Fruit fly (Drosophila melanogaster) whole organism, wandering third instar larva: ENCODE measurements around the gene CG31525.
A peak's percentile ranks its signal among the peaks of the same experiment; 100 is the strongest.

Experiments used
- CG32264 ChIP-seq: fragments of 200-800 bp; sonication (Bioruptor generic); optimal IDR thresholded peaks from 2 replicates; lab custom pipeline; 2016; ENCODE audit warnings: missing biosample characterization, missing genetic modification characterization
- CG9705 ChIP-seq: fragments of 200-800 bp; sonication (Bioruptor generic); optimal IDR thresholded peaks from 2 replicates; lab custom pipeline; 2018; ENCODE audit warnings: missing biosample characterization, mild to moderate bottlenecking, missing genetic modification characterization
- CrebA ChIP-seq: fragments of 200-800 bp; sonication (Bioruptor generic); optimal IDR thresholded peaks from 2 replicates; lab custom pipeline; 2016; ENCODE audit warnings: missing biosample characterization, mild to moderate bottlenecking, missing genetic modification characterization, borderline replicate concordance
- Dif ChIP-seq: fragments of 200-275, 200-300 bp; sonication (Bioruptor generic); optimal IDR thresholded peaks from 2 replicates; lab custom pipeline; 2018; ENCODE audit warnings: missing biosample characterization, missing genetic modification characterization; ENCODE audit not compliant: partially characterized antibody
- GATAd ChIP-seq: sonication (Bioruptor generic); optimal IDR thresholded peaks from 2 replicates; lab custom pipeline; 2016; ENCODE audit warnings: missing biosample characterization, missing genetic modification characterization
- Hnf4 ChIP-seq: fragments of 200-800 bp; sonication (Bioruptor generic); optimal IDR thresholded peaks from 2 replicates; lab custom pipeline; 2016; ENCODE audit warnings: missing biosample characterization, mild to moderate bottlenecking, missing genetic modification characterization
- Hr83 ChIP-seq: fragments of 200-300 bp; sonication (Bioruptor generic); optimal IDR thresholded peaks from 2 replicates; lab custom pipeline; 2016; ENCODE audit warnings: missing biosample characterization, mild to moderate bottlenecking, missing genetic modification characterization, moderate library complexity; ENCODE audit not compliant: poor library complexity, severe bottlenecking
- Jra ChIP-seq: sonication (Bioruptor generic); optimal IDR thresholded peaks from 2 replicates; lab custom pipeline; 2016; ENCODE audit warnings: missing biosample characterization, missing genetic modification characterization
- Mio ChIP-seq: sonication (Bioruptor generic); optimal IDR thresholded peaks from 2 replicates; lab custom pipeline; 2016; ENCODE audit warnings: missing biosample characterization, missing genetic modification characterization
- Myc ChIP-seq: fragments of >200 bp; optimal IDR thresholded peaks from 2 replicates; lab custom pipeline; 2017
- N ChIP-seq: fragments of >200 bp; optimal IDR thresholded peaks from 2 replicates; lab custom pipeline; 2018; ENCODE audit warnings: missing biosample characterization, missing external identifiers, missing genetic modification characterization
- Rel ChIP-seq, 2 experiments: fragments of 200-800 bp; sonication (Bioruptor generic) in 1 of 2; optimal IDR thresholded peaks; 2 replicates in 1 of 2; 3 replicates in 1 of 2; lab custom pipeline; 2016 to 2019; ENCODE audit warnings: mild to moderate bottlenecking in 2 of 2, missing biosample characterization in 2 of 2, missing genetic modification characterization in 2 of 2, moderate library complexity in 1 of 2
- Vsx2 ChIP-seq: fragments of 200-300, 225-300 bp; sonication (Bioruptor generic); optimal IDR thresholded peaks from 2 replicates; lab custom pipeline; 2018; ENCODE audit warnings: missing biosample characterization, missing genetic modification characterization; ENCODE audit not compliant: partially characterized antibody
- br ChIP-seq: fragments of 200-800 bp; sonication (Bioruptor generic); optimal IDR thresholded peaks from 2 replicates; lab custom pipeline; 2016; ENCODE audit warnings: missing biosample characterization, missing genetic modification characterization
- brk ChIP-seq: fragments of 200-800 bp; sonication (Bioruptor generic); optimal IDR thresholded peaks from 2 replicates; lab custom pipeline; 2016; ENCODE audit warnings: missing biosample characterization, mild to moderate bottlenecking, missing genetic modification characterization
- dl ChIP-seq, 2 experiments: fragments of 175-275, 200-275 bp in 1 of 2; fragments of 200-275 bp in 1 of 2; sonication (Bioruptor generic); optimal IDR thresholded peaks; lab custom pipeline; 2018; ENCODE audit warnings: mild to moderate bottlenecking in 2 of 2, missing biosample characterization in 2 of 2, missing genetic modification characterization in 2 of 2, moderate library complexity in 2 of 2; ENCODE audit not compliant: partially characterized antibody in 2 of 2, insufficient read depth in 1 of 2
- dmrt93B ChIP-seq: fragments of 200-800 bp; sonication (Bioruptor generic); optimal IDR thresholded peaks from 2 replicates; lab custom pipeline; 2018; ENCODE audit warnings: missing biosample characterization, mild to moderate bottlenecking, missing genetic modification characterization
- dsf ChIP-seq: sonication (Bioruptor generic); optimal IDR thresholded peaks from 2 replicates; lab custom pipeline; 2016; ENCODE audit warnings: missing biosample characterization, missing genetic modification characterization, borderline replicate concordance
- ey ChIP-seq: fragments of 200-800 bp; sonication (Bioruptor generic); optimal IDR thresholded peaks from 2 replicates; lab custom pipeline; 2016; ENCODE audit warnings: missing biosample characterization, missing genetic modification characterization
- fru ChIP-seq: fragments of 200-800 bp; sonication (Bioruptor generic); optimal IDR thresholded peaks from 3 replicates; lab custom pipeline; 2016; ENCODE audit warnings: missing biosample characterization, mild to moderate bottlenecking, missing genetic modification characterization
- h ChIP-seq: fragments of 200-800 bp; sonication (Bioruptor generic); optimal IDR thresholded peaks from 3 replicates; lab custom pipeline; 2016; ENCODE audit warnings: missing biosample characterization, mild to moderate bottlenecking, missing genetic modification characterization
- jim ChIP-seq: fragments of 175-275, 200-325 bp; sonication (Bioruptor generic); optimal IDR thresholded peaks from 2 replicates; lab custom pipeline; 2016; ENCODE audit warnings: missing biosample characterization, mild to moderate bottlenecking, missing genetic modification characterization
- pan ChIP-seq: fragments of >200 bp; optimal IDR thresholded peaks from 2 replicates; lab custom pipeline; 2017
- psq ChIP-seq: fragments of 200-800 bp; sonication (Bioruptor generic); optimal IDR thresholded peaks from 3 replicates; lab custom pipeline; 2017; ENCODE audit warnings: missing biosample characterization, mild to moderate bottlenecking, missing genetic modification characterization, moderate library complexity
- rgr ChIP-seq: fragments of 200-800 bp; sonication (Bioruptor generic); optimal IDR thresholded peaks from 3 replicates; lab custom pipeline; 2016; ENCODE audit warnings: missing biosample characterization, mild to moderate bottlenecking, missing genetic modification characterization
- sage ChIP-seq: fragments of 200-800 bp; sonication (Bioruptor generic); optimal IDR thresholded peaks from 2 replicates; lab custom pipeline; 2016; ENCODE audit warnings: missing biosample characterization, mild to moderate bottlenecking, missing genetic modification characterization
- tai ChIP-seq: sonication (Bioruptor generic); optimal IDR thresholded peaks from 2 replicates; lab custom pipeline; 2016; ENCODE audit warnings: missing biosample characterization, missing genetic modification characterization
- usp ChIP-seq: fragments of >200 bp; optimal IDR thresholded peaks from 2 replicates; lab custom pipeline; 2017; ENCODE audit warnings: missing biosample characterization, missing genetic modification characterization
- woc ChIP-seq: sonication (Bioruptor generic); optimal IDR thresholded peaks from 2 replicates; lab custom pipeline; 2016; ENCODE audit warnings: missing biosample characterization, mild to moderate bottlenecking, missing genetic modification characterization

CG31525 gene

dm6 chr3R:4437113-4437512, 10.3 kb downstream of the CG31525 start, which contains the start of the genes Lipt2 and CG14650 (continued):
- TF ChIP-seq jim (GFP tag; lab: Kevin White, UChicago) (no peak), dsf (no peak), CG9705 (GFP tag; lab: Kevin White, UChicago) (peak; percentile 29), Hnf4 (GFP tag; lab: Kevin White, UChicago) (no peak)
- TF ChIP-seq, all 38 proteins: peak for 13

- TF ChIP-seq rgr (no peak), CG9705 (GFP tag; lab: Kevin White, UChicago) (no peak), woc (GFP tag; lab: Kevin White, UChicago) (no peak), dl (GFP tag; optimal IDR thresholded peaks at IDR 0.05; lab: Kevin White, UChicago; ENCODE audit: insufficient read depth in 1 of 2, partially characterized antibody in 2 of 2) (no peak), Mio (GFP tag; lab: Kevin White, UChicago) (no peak), usp (GFP tag; lab: Kevin White, UChicago) (no peak), h (GFP tag; lab: Kevin White, UChicago) (no peak), fru (GFP tag; lab: Kevin White, UChicago) (no peak), Hr83 (GFP tag; lab: Kevin White, UChicago) (no peak), jim (GFP tag; lab: Kevin White, UChicago) (no peak), br (GFP tag; lab: Kevin White, UChicago) (no peak), N (GFP tag; lab: Kevin White, UChicago) (no peak), Vsx2 (no peak)
Measured at dm6 chr3R:4437817-4438216, 11.0 kb downstream of the CG31525 start.

DNA sequence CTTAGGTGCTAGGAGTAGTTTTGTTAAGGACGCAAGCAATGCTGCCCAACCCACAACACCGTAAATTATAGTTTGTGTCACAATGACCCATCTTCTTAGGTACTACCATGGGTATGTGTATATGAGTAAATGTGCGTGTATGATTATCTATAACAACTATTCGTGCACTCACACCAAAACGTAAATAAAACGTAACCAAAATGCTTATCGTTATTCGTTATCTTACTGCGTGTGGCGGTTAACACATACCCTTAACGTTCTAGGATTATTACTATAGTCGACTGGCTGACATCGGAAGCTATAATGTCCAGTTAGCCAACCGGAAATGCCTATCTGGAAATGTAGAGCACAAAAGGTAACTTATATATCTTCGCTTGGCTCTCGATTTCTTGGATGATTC, 18.3 kb downstream of the CG31525 start:
- TF ChIP-seq CrebA (GFP tag; lab: Kevin White, UChicago) (no peak), pan (no peak), Hr83 (GFP tag; lab: Kevin White, UChicago) (no peak), CG32264 (no peak), Hnf4 (GFP tag; lab: Kevin White, UChicago) (no peak), Rel (GFP tag; optimal IDR thresholded peaks at IDR 0.05; lab: Kevin White, UChicago) (no peak), Rel (tag; optimal IDR thresholded peaks at IDR 0.05; lab: Kevin White, UChicago) (no peak), Jra (GFP tag; lab: Kevin White, UChicago) (no peak), psq (GFP tag; lab: Kevin White, UChicago) (no peak)
- TF ChIP-seq, all 38 proteins: peak for 0

DNA sequence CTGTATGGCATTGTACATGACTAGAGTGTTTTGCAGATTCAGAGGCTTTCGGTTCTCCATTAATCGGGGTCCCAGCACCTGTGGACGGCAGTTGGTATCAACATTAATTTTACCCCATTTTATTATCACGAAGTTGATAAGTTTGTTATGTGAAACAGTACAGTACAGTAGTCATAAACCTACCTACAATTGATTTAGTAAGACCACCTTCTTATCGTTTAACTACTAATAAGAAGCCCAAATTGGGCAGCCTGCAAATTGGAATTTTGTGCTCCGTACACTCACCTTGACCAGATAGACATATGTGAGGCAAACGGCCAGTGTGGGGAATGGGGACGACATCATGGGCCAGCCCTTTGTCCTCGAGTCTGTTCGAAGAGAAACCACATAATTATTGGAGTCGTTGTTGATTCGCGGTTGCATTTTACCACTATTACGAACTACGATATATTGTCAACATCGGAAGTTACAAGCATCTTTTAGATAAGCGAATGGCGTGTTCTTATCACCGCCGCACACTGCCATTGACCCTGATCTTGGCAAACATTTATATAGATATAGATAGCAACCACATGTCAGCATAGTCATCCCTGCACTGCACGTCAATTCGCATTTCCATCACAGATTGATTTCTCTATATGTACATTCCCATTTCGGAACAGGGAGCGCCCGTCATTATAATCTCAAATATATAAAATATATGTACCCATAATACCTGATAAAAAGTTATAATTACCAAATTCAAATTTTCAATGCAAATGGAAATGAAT, 19.8 kb downstream of the CG31525 start:
- TF ChIP-seq Dif (GFP tag; lab: Kevin White, UChicago) (no peak), dl (GFP tag; optimal IDR thresholded peaks at IDR 0.05; lab: Kevin White, UChicago; ENCODE audit: insufficient read depth in 1 of 2, partially characterized antibody in 2 of 2) (no peak), Rel (GFP tag; optimal IDR thresholded peaks at IDR 0.05; lab: Kevin White, UChicago) (no peak), Rel (tag; optimal IDR thresholded peaks at IDR 0.05; lab: Kevin White, UChicago) (peak; percentile 50), sage (GFP tag; lab: Kevin White, UChicago) (no peak), dsf (no peak), rgr (peak; percentile 56)

- no peak for TF ChIP-seq Myc
- no peak for TF ChIP-seq pan
- TF ChIP-seq Dif (GFP tag; lab: Kevin White, UChicago): no peak
- TF ChIP-seq br (GFP tag; lab: Kevin White, UChicago): no peak
- TF ChIP-seq ey (GFP tag; lab: Kevin White, UChicago): no peak
- no peak for TF ChIP-seq GATAd (GFP tag; lab: Kevin White, UChicago)
- TF ChIP-seq h (GFP tag; lab: Kevin White, UChicago): no peak
- TF ChIP-seq fru (GFP tag; lab: Kevin White, UChicago): no peak
- no peak for TF ChIP-seq jim (GFP tag; lab: Kevin White, UChicago)
- no peak for TF ChIP-seq tai (GFP tag; lab: Kevin White, UChicago)
- no peak for TF ChIP-seq woc (GFP tag; lab: Kevin White, UChicago)
- no peak for TF ChIP-seq Rel (GFP tag; optimal IDR thresholded peaks at IDR 0.05; lab: Kevin White, UChicago)
- no peak for TF ChIP-seq Rel (tag; optimal IDR thresholded peaks at IDR 0.05; lab: Kevin White, UChicago)
- TF ChIP-seq brk (GFP tag; lab: Kevin White, UChicago): no peak
- TF ChIP-seq dmrt93B (GFP tag; lab: Kevin White, UChicago): no peak
- TF ChIP-seq N (GFP tag; lab: Kevin White, UChicago): no peak
- TF ChIP-seq Vsx2: no peak
- TF ChIP-seq, all 38 proteins: peak for 0
Measured at dm6 chr3R:4449256-4449655, 22.4 kb downstream of the CG31525 start.
